Fruit fly (Drosophila melanogaster): ENCODE measurements around the gene Cyp28d2.

The Cyp28d2 gene

DNA sequence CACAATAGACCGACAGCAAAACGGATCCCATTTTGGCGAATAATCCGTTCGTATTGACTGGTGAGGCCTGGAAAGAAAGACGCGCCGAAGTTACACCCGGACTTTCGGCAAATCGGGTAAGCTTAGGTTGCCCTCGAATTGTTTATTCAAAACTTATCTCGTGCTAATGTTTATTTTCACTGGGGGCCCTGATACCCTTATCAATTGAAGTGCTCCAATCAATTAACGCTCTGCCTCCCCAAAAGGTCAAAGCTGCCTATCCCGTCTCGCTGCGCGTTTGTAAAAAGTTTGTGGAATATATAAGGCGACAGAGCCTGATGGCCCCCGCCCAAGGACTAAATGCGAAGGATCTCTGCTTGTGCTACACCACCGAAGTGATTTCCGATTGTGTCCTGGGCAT, 3.9 kb downstream of the Cyp28d2 start:
- TF ChIP-seq GATAd (GFP tag; optimal IDR thresholded peaks at IDR 0.05) (no peak), usp (GFP tag; optimal IDR thresholded peaks at IDR 0.05) (no peak), sv (GFP tag; optimal IDR thresholded peaks at IDR 0.05) (no peak), jim (GFP tag; optimal IDR thresholded peaks at IDR 0.05) (no peak), Hr83 (GFP tag; optimal IDR thresholded peaks at IDR 0.05; ENCODE audit: poor library complexity, severe bottlenecking) (no peak), h (GFP tag; optimal IDR thresholded peaks at IDR 0.05) (no peak), pan (optimal IDR thresholded peaks at IDR 0.05) (no peak), tai (GFP tag; optimal IDR thresholded peaks at IDR 0.05) (no peak), Sp1 (GFP tag; optimal IDR thresholded peaks at IDR 0.05) (no peak), Hnf4 (GFP tag; optimal IDR thresholded peaks at IDR 0.05) (no peak), woc (GFP tag; optimal IDR thresholded peaks at IDR 0.05) (no peak), OdsH (GFP tag; optimal IDR thresholded peaks at IDR 0.05) (no peak), Vsx2 (GFP tag; optimal IDR thresholded peaks at IDR 0.05; ENCODE audit: partially characterized antibody) (no peak), dl (GFP tag; optimal IDR thresholded peaks at IDR 0.05; ENCODE audit: insufficient read depth in 1 of 2, partially characterized antibody in 2 of 2) (no peak), Myc (optimal IDR thresholded peaks at IDR 0.05) (no peak), Dfd (GFP tag; optimal IDR thresholded peaks at IDR 0.05) (no peak), sage (GFP tag; optimal IDR thresholded peaks at IDR 0.05) (no peak), Dif (GFP tag; optimal IDR thresholded peaks at IDR 0.05; ENCODE audit: partially characterized antibody) (no peak), Abd-B (GFP tag; optimal IDR thresholded peaks at IDR 0.05) (no peak)

DNA sequence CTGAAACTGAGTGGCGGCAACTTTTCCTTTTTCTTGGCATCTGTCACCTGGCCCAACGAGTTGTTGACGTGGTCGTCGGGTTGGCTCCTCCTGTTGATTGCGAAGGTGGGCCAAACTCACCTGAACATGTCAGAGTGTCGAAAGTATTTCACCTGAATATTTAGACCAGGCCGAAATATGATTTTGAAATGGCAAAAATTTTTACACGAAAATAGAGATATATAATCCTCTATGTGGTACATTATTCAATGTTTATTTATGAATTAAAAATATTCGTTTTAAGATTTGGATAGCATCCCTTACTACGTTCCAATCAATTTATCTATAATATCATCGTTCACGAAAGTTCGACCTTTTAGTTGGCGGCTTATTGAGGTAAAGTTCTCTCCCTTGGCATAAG, 7.9 kb downstream of the Cyp28d2 start, which contains the start of gene CG7742:
TSS of gene CG7742 (minus strand) at position 101 of the 400 bp plus-strand sequence.
- TF ChIP-seq Dif (GFP tag; optimal IDR thresholded peaks at IDR 0.05; ENCODE audit: partially characterized antibody) (no peak), lola (GFP tag; optimal IDR thresholded peaks at IDR 0.05) (no peak), CG9705 (GFP tag; optimal IDR thresholded peaks at IDR 0.05) (no peak), dsf (GFP tag; optimal IDR thresholded peaks at IDR 0.05; ENCODE audit: borderline replicate concordance) (no peak), usp (GFP tag; optimal IDR thresholded peaks at IDR 0.05) (no peak), pan (optimal IDR thresholded peaks at IDR 0.05) (no peak), N (GFP tag; optimal IDR thresholded peaks at IDR 0.05) (no peak), CrebA (GFP tag; optimal IDR thresholded peaks at IDR 0.05; ENCODE audit: borderline replicate concordance) (no peak), fru (GFP tag; optimal IDR thresholded peaks at IDR 0.05) (no peak), woc (GFP tag; optimal IDR thresholded peaks at IDR 0.05) (no peak), CG32264 (GFP tag; optimal IDR thresholded peaks at IDR 0.05) (no peak), tai (GFP tag; optimal IDR thresholded peaks at IDR 0.05) (no peak), Dfd (GFP tag; optimal IDR thresholded peaks at IDR 0.05) (no peak)

DNA sequence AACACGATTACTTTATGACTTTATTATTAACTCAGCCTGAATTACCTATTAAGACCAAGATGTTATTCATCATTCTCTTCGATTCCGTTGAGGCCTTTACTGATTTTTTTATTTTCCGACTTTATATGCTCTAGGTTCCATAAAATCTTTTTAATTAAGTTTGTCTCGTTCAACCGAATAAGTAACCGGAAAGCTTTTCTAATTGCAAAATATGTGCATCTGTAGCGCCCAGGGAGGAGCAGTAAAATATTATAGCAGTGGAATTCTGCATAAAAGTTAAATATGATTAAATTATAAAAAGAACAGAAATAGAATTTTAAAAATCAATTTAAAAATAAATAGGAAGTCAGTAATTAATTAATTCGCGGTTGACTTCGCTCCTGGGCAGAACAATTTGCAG, 9.4 kb downstream of the Cyp28d2 start, which contains the start of the genes CG14034 and TpnC25D:
TSS of gene CG14034 (minus strand) at position 101 of the 400 bp plus-strand sequence.
TSS of gene TpnC25D (plus strand) at position 260 of the 400 bp plus-strand sequence.
- TF ChIP-seq Dif (GFP tag; optimal IDR thresholded peaks at IDR 0.05; ENCODE audit: partially characterized antibody): no peak
- no peak for TF ChIP-seq lola (GFP tag; optimal IDR thresholded peaks at IDR 0.05)
- TF ChIP-seq woc (GFP tag; optimal IDR thresholded peaks at IDR 0.05): no peak
- no peak for TF ChIP-seq GATAd (GFP tag; optimal IDR thresholded peaks at IDR 0.05)
- TF ChIP-seq N (GFP tag; optimal IDR thresholded peaks at IDR 0.05): no peak
- TF ChIP-seq sv (GFP tag; optimal IDR thresholded peaks at IDR 0.05): no peak
- TF ChIP-seq CG32264 (GFP tag; optimal IDR thresholded peaks at IDR 0.05): no peak

dm6 chr2L:5223317-5223716, 16.2 kb downstream of the Cyp28d2 start:
- TF ChIP-seq OdsH (GFP tag; optimal IDR thresholded peaks at IDR 0.05) (no peak), Myc (optimal IDR thresholded peaks at IDR 0.05) (peak; percentile 35)

DNA sequence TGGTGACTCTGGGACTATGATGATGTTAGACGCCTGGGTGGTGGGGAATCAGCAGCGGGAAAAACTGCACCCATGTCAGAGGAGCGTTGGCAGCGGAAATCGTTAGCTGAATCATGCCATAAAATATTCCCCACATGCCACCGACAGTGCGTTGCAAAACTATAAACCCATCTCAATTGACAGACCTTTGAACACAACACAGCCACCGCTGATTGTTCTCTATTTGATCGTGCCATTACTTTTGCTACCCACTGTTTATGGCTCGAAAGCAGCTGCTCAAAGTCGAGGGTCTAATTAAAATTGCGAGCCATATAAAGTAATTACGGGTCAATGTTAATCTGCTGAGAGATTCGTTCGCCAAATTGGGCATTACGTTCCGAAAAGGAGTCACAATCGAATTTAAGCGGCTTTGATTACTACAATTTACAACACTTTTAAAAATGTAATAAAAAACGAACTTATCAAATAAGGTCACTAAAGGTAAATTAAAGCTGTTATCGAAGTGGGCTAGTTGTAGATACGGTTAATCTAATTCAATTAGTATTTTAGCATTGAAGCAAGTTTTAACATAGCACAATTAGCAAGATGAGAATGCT, 17.8 kb downstream of the Cyp28d2 start:
- TF ChIP-seq Hnf4 (GFP tag; optimal IDR thresholded peaks at IDR 0.05): no peak
- TF ChIP-seq N (GFP tag; optimal IDR thresholded peaks at IDR 0.05): no peak
- TF ChIP-seq CrebA (GFP tag; optimal IDR thresholded peaks at IDR 0.05; ENCODE audit: borderline replicate concordance): no peak
- no peak for TF ChIP-seq Hr83 (GFP tag; optimal IDR thresholded peaks at IDR 0.05; ENCODE audit: poor library complexity, severe bottlenecking)
- TF ChIP-seq dl (GFP tag; optimal IDR thresholded peaks at IDR 0.05; ENCODE audit: insufficient read depth in 1 of 2, partially characterized antibody in 2 of 2): no peak
- TF ChIP-seq woc (GFP tag; optimal IDR thresholded peaks at IDR 0.05): no peak
- no peak for TF ChIP-seq pan (optimal IDR thresholded peaks at IDR 0.05)
- TF ChIP-seq Abd-B (GFP tag; optimal IDR thresholded peaks at IDR 0.05): no peak
- TF ChIP-seq Hr78 (GFP tag; optimal IDR thresholded peaks at IDR 0.05): no peak
- TF ChIP-seq tai (GFP tag; optimal IDR thresholded peaks at IDR 0.05): no peak
- TF ChIP-seq dsf (GFP tag; optimal IDR thresholded peaks at IDR 0.05; ENCODE audit: borderline replicate concordance): no peak
- TF ChIP-seq Myc (optimal IDR thresholded peaks at IDR 0.05): no peak
- no peak for TF ChIP-seq rgr (GFP tag; optimal IDR thresholded peaks at IDR 0.05)
- TF ChIP-seq foxo (GFP tag; optimal IDR thresholded peaks at IDR 0.05): no peak
- TF ChIP-seq Dfd (GFP tag; optimal IDR thresholded peaks at IDR 0.05): no peak

Measured in whole organism, wandering third instar larva.